Fruit fly (Drosophila melanogaster): ENCODE data around the gene Men-b.

dm6 chr3R:27124588-27124987, 26.9 kb upstream of the Men-b start, which contains the start of gene CG6059:
- TF ChIP-seq insv (optimal IDR thresholded peaks at IDR 0.05), result no peak
- TF ChIP-seq h (optimal IDR thresholded peaks at IDR 0.05), result no peak
- no peak for TF ChIP-seq Sin3A (optimal IDR thresholded peaks at IDR 0.05)
- TF ChIP-seq ttk (optimal IDR thresholded peaks at IDR 0.05), result no peak
- TF ChIP-seq psq (optimal IDR thresholded peaks at IDR 0.05), result no peak

All from Kc167 (cell line).